Fruit fly (Drosophila melanogaster) whole organism, embryonic: ENCODE data around the gene sle.

Source experiments
- Ada2b ChIP-seq: fragments of 200-800 bp; sonication (Bioruptor generic); IDR thresholded peaks from 2 replicates; pipeline ENCODE4 v1.3.6; 2022; ENCODE audit warnings: missing biosample characterization, missing genetic modification characterization
- CG10267 ChIP-seq: fragments of 200-800 bp; sonication (Bioruptor generic); optimal IDR thresholded peaks from 2 replicates; lab custom pipeline; 2018; ENCODE audit warnings: missing biosample characterization, mild to moderate bottlenecking, missing genetic modification characterization, moderate library complexity
- CG10959 ChIP-seq: fragments of 200-800 bp; sonication (Bioruptor generic); IDR thresholded peaks from 2 replicates; pipeline ENCODE4 v1.3.6; 2022; ENCODE audit warnings: missing biosample characterization, missing genetic modification characterization
- CG11093 ChIP-seq: fragments of 200-800 bp; sonication (Bioruptor generic); IDR thresholded peaks from 3 replicates; pipeline ENCODE4 v1.3.6; 2022; ENCODE audit warnings: missing biosample characterization, missing genetic modification characterization
- CG11695 ChIP-seq: fragments of 200-800 bp; sonication (Bioruptor generic); IDR thresholded peaks from 3 replicates; pipeline ENCODE4 v1.3.6; 2022; ENCODE audit warnings: missing biosample characterization, missing genetic modification characterization
- CG11696 ChIP-seq: fragments of 200-800 bp; sonication (Bioruptor generic); IDR thresholded peaks from 2 replicates; pipeline ENCODE4 v1.3.6; 2022; ENCODE audit warnings: missing biosample characterization, missing genetic modification characterization
- CG12236 ChIP-seq: fragments of 200-800 bp; sonication (Bioruptor generic); optimal IDR thresholded peaks from 2 replicates; lab custom pipeline; 2016; ENCODE audit warnings: missing biosample characterization, missing genetic modification characterization
- CG14710 ChIP-seq: fragments of 200-800 bp; sonication (Bioruptor generic); optimal IDR thresholded peaks from 3 replicates; lab custom pipeline; 2019; ENCODE audit warnings: missing biosample characterization, mild to moderate bottlenecking, missing genetic modification characterization, moderate library complexity
- CG14860 ChIP-seq: fragments of 200-800 bp; sonication (Bioruptor generic); IDR thresholded peaks from 3 replicates; pipeline ENCODE4 v1.3.6; 2022; ENCODE audit warnings: missing biosample characterization, missing genetic modification characterization; ENCODE audit not compliant: partially characterized antibody
- CG1602 ChIP-seq: fragments of 200-800 bp; sonication (Bioruptor generic); optimal IDR thresholded peaks from 3 replicates; lab custom pipeline; 2016; ENCODE audit warnings: missing biosample characterization, missing genetic modification characterization
- CG1603 ChIP-seq: fragments of 200-800 bp; sonication (Bioruptor generic); optimal IDR thresholded peaks from 2 replicates; lab custom pipeline; 2019; ENCODE audit warnings: missing biosample characterization, mild to moderate bottlenecking, missing genetic modification characterization, moderate library complexity
- CG16813 ChIP-seq: fragments of 200-800 bp; sonication (Bioruptor generic); IDR thresholded peaks from 3 replicates; pipeline ENCODE4 v1.3.6; 2022; ENCODE audit warnings: missing biosample characterization, missing genetic modification characterization; ENCODE audit not compliant: partially characterized antibody
- CG17328 ChIP-seq: fragments of 200-800 bp; sonication (Bioruptor generic); IDR thresholded peaks from 2 replicates; pipeline ENCODE4 v1.3.6; 2022; ENCODE audit warnings: missing biosample characterization, missing genetic modification characterization
- CG2678 ChIP-seq: fragments of 200-800 bp; sonication (Bioruptor generic); optimal IDR thresholded peaks from 3 replicates; lab custom pipeline; 2019; ENCODE audit warnings: missing biosample characterization, mild to moderate bottlenecking, missing genetic modification characterization, moderate library complexity
- CG3065 ChIP-seq: fragments of 200-800 bp; sonication (Bioruptor generic); optimal IDR thresholded peaks from 2 replicates; lab custom pipeline; 2016; ENCODE audit warnings: missing biosample characterization, missing genetic modification characterization
- CG5180 ChIP-seq: fragments of 200-800 bp; sonication (Bioruptor generic); optimal IDR thresholded peaks from 3 replicates; lab custom pipeline; 2017; ENCODE audit warnings: missing biosample characterization, missing genetic modification characterization, mild to moderate bottlenecking, moderate library complexity, missing genetic modification reagents
- CG7745 ChIP-seq: fragments of 200-800 bp; sonication (Bioruptor generic); optimal IDR thresholded peaks from 2 replicates; lab custom pipeline; 2018; ENCODE audit warnings: missing biosample characterization, mild to moderate bottlenecking, missing genetic modification characterization, moderate library complexity
- CG7839 ChIP-seq: fragments of 200-800 bp; sonication (Bioruptor generic); optimal IDR thresholded peaks from 3 replicates; lab custom pipeline; 2018; ENCODE audit warnings: missing biosample characterization, mild to moderate bottlenecking, missing genetic modification characterization, moderate library complexity
- CG7928 ChIP-seq: fragments of 200-800 bp; sonication (Bioruptor generic); optimal IDR thresholded peaks from 2 replicates; lab custom pipeline; 2017; ENCODE audit warnings: missing biosample characterization, mild to moderate bottlenecking, missing genetic modification characterization
- CHES-1-like ChIP-seq: fragments of 200-800 bp; sonication (Bioruptor generic); optimal IDR thresholded peaks from 2 replicates; lab custom pipeline; 2016; ENCODE audit warnings: missing biosample characterization, missing genetic modification characterization
- CoRest ChIP-seq: fragments of 200-800 bp; sonication (Bioruptor generic); optimal IDR thresholded peaks from 3 replicates; lab custom pipeline; 2018; ENCODE audit warnings: missing biosample characterization, mild to moderate bottlenecking, missing genetic modification characterization, moderate library complexity
- Dip2 ChIP-seq: fragments of 200-800 bp; sonication (Bioruptor generic); IDR thresholded peaks from 2 replicates; pipeline ENCODE4 v1.3.6; 2022; ENCODE audit warnings: missing biosample characterization, missing genetic modification characterization
- HHEX ChIP-seq: fragments of 200-800 bp; sonication (Bioruptor generic); optimal IDR thresholded peaks from 3 replicates; lab custom pipeline; 2017; ENCODE audit warnings: missing biosample characterization, mild to moderate bottlenecking, missing genetic modification characterization, missing genetic modification reagents
- HLH54F ChIP-seq: fragments of 200-800 bp; sonication (Bioruptor generic); optimal IDR thresholded peaks from 3 replicates; lab custom pipeline; 2016; ENCODE audit warnings: missing biosample characterization, missing genetic modification characterization
- Max ChIP-seq: fragments of 200-800 bp; sonication (Bioruptor generic); optimal IDR thresholded peaks from 2 replicates; lab custom pipeline; 2016; ENCODE audit warnings: missing biosample characterization, mild to moderate bottlenecking, missing genetic modification characterization
- NC2β ChIP-seq: fragments of 200-800 bp; sonication (Bioruptor generic); optimal IDR thresholded peaks from 2 replicates; lab custom pipeline; 2016; ENCODE audit warnings: missing biosample characterization, missing genetic modification characterization
- Oaz ChIP-seq: fragments of 200-800 bp; sonication (Bioruptor generic); IDR thresholded peaks from 2 replicates; pipeline ENCODE4 v1.3.6; 2022; ENCODE audit warnings: missing biosample characterization, missing genetic modification characterization
- Rx ChIP-seq: fragments of 200-800 bp; sonication (Bioruptor generic); IDR thresholded peaks from 2 replicates; pipeline ENCODE4 v1.3.6; 2022; ENCODE audit warnings: missing biosample characterization, missing genetic modification characterization
- Sox102F ChIP-seq: fragments of 200-800 bp; sonication (Bioruptor generic); optimal IDR thresholded peaks from 2 replicates; lab custom pipeline; 2018; ENCODE audit warnings: missing biosample characterization, mild to moderate bottlenecking, missing genetic modification characterization, moderate library complexity
- ac ChIP-seq: fragments of 200-800 bp; sonication (Bioruptor generic); optimal IDR thresholded peaks from 3 replicates; lab custom pipeline; 2017; ENCODE audit warnings: missing biosample characterization, mild to moderate bottlenecking, missing genetic modification characterization
- cato ChIP-seq: fragments of 200-800 bp; sonication (Bioruptor generic); optimal IDR thresholded peaks from 2 replicates; lab custom pipeline; 2016; ENCODE audit warnings: missing biosample characterization, missing genetic modification characterization, borderline replicate concordance
- cwo ChIP-seq: fragments of 200-800 bp; sonication (Bioruptor generic); optimal IDR thresholded peaks from 3 replicates; lab custom pipeline; 2017; ENCODE audit warnings: missing biosample characterization, missing genetic modification characterization, mild to moderate bottlenecking, moderate library complexity, missing genetic modification reagents
- fd64A ChIP-seq: fragments of 200-800 bp; sonication (Bioruptor generic); optimal IDR thresholded peaks from 3 replicates; lab custom pipeline; 2018; ENCODE audit warnings: missing biosample characterization, mild to moderate bottlenecking, missing genetic modification characterization
- fru ChIP-seq: fragments of >200 bp; optimal IDR thresholded peaks from 2 replicates; lab custom pipeline; 2017
- gce ChIP-seq: fragments of 200-800 bp; sonication (Bioruptor generic); IDR thresholded peaks from 3 replicates; pipeline ENCODE4 v1.3.6; 2022; ENCODE audit warnings: missing biosample characterization, missing genetic modification characterization
- gcm ChIP-seq: fragments of 200-800 bp; sonication (Bioruptor generic); optimal IDR thresholded peaks from 2 replicates; lab custom pipeline; 2019; ENCODE audit warnings: missing biosample characterization, mild to moderate bottlenecking, missing genetic modification characterization, moderate library complexity
- gt ChIP-seq: fragments of 200-800 bp; sonication (Bioruptor generic); IDR thresholded peaks from 2 replicates; pipeline ENCODE4 v1.3.6; 2022; ENCODE audit warnings: missing biosample characterization, missing genetic modification characterization
- hkb ChIP-seq, 2 experiments: fragments of 200-800 bp in 1 of 2; fragments of >200 bp in 1 of 2; sonication (Bioruptor generic) in 1 of 2; IDR thresholded peaks in 1 of 2; optimal IDR thresholded peaks in 1 of 2; 2 replicates each; pipeline versions ENCODE4 v1.3.6 to Lab custom; 2017 to 2022; ENCODE audit warnings: missing biosample characterization in 1 of 2, missing genetic modification characterization in 1 of 2
- knrl ChIP-seq: fragments of 200-800 bp; sonication (Bioruptor generic); IDR thresholded peaks from 3 replicates; pipeline ENCODE4 v1.3.6; 2022; ENCODE audit warnings: missing biosample characterization, missing genetic modification characterization; ENCODE audit not compliant: partially characterized antibody
- lilli ChIP-seq: fragments of 200-800 bp; sonication (Bioruptor generic); optimal IDR thresholded peaks from 3 replicates; lab custom pipeline; 2016; ENCODE audit warnings: missing biosample characterization, missing genetic modification characterization
- mld ChIP-seq: fragments of 200-800 bp; sonication (Bioruptor generic); IDR thresholded peaks from 3 replicates; pipeline ENCODE4 v1.3.6; 2022; ENCODE audit warnings: missing biosample characterization, missing genetic modification characterization; ENCODE audit not compliant: partially characterized antibody
- nau ChIP-seq: fragments of 200-800 bp; sonication (Bioruptor generic); optimal IDR thresholded peaks from 3 replicates; lab custom pipeline; 2017; ENCODE audit warnings: missing biosample characterization, mild to moderate bottlenecking, missing genetic modification characterization, missing genetic modification reagents
- pb ChIP-seq: fragments of 200-800 bp; sonication (Bioruptor generic); optimal IDR thresholded peaks from 3 replicates; lab custom pipeline; 2016; ENCODE audit warnings: missing biosample characterization, missing genetic modification characterization
- row ChIP-seq: fragments of 200-800 bp; sonication (Bioruptor generic); IDR thresholded peaks from 3 replicates; pipeline ENCODE4 v1.3.6; 2022; ENCODE audit warnings: missing biosample characterization, missing genetic modification characterization
- shn ChIP-seq: fragments of 200-800 bp; sonication (Bioruptor generic); optimal IDR thresholded peaks from 3 replicates; lab custom pipeline; 2016; ENCODE audit warnings: missing biosample characterization, missing genetic modification characterization
- sr ChIP-seq: fragments of 200-800 bp; sonication (Bioruptor generic); IDR thresholded peaks from 3 replicates; pipeline ENCODE4 v1.3.6; 2022; ENCODE audit warnings: missing biosample characterization, missing genetic modification characterization
- tio ChIP-seq: fragments of 200-800 bp; sonication (Bioruptor generic); optimal IDR thresholded peaks from 2 replicates; lab custom pipeline; 2017; ENCODE audit warnings: missing biosample characterization, missing genetic modification characterization, inconsistent platforms
- tup ChIP-seq: fragments of 200-800 bp; sonication (Bioruptor generic); optimal IDR thresholded peaks from 2 replicates; lab custom pipeline; 2016; ENCODE audit warnings: missing biosample characterization, mild to moderate bottlenecking, missing genetic modification characterization, moderate library complexity
- zfh2 ChIP-seq: fragments of 200-800 bp; sonication (Bioruptor generic); optimal IDR thresholded peaks from 2 replicates; lab custom pipeline; 2016; ENCODE audit warnings: missing biosample characterization, missing genetic modification characterization

sle gene

dm6 chr3R:10353932-10354703 is 21.2 kb downstream of the sle start (continued):
- TF ChIP-seq CG14860 (GFP tag; lab: Robert Waterston, UW) (no peak), CG12236 (no peak), ac (GFP tag; lab: Kevin White, UChicago) (peak; percentile 85), zfh2 (no peak), Dip2 (GFP tag; lab: Robert Waterston, UW) (no peak), CG11093 (GFP tag; lab: Robert Waterston, UW) (no peak), CG7928 (GFP tag; lab: Kevin White, UChicago) (no peak), CHES-1-like (GFP tag; lab: Kevin White, UChicago) (no peak), Oaz (no peak), row (GFP tag; lab: Robert Waterston, UW) (no peak), CG11695 (GFP tag; lab: Robert Waterston, UW) (no peak), CG11696 (GFP tag; lab: Robert Waterston, UW) (no peak), gce (GFP tag; lab: Robert Waterston, UW) (no peak), CG16813 (no peak), Rx (no peak), HLH54F (no peak), mld (GFP tag; lab: Robert Waterston, UW) (no peak), CG7745 (tag; lab: Kevin White, UChicago) (no peak), CG17328 (no peak), nau (GFP tag; lab: Kevin White, UChicago) (peak; percentile 5), pb (GFP tag; lab: Kevin White, UChicago) (no peak), gt (GFP tag; lab: Robert Waterston, UW) (no peak), fru (lab: Kevin White, UChicago) (no peak), CG7839 (tag; lab: Kevin White, UChicago) (peak; percentile 41), CG10959 (GFP tag; lab: Robert Waterston, UW) (no peak), NC2β (GFP tag; lab: Kevin White, UChicago) (no peak), sr (GFP tag; lab: Robert Waterston, UW) (no peak), Max (GFP tag; lab: Kevin White, UChicago) (peak; percentile 4), CG10267 (peak; percentile 46), gcm (GFP tag; lab: Kevin White, UChicago) (peak; percentile 59), Sox102F (GFP tag; lab: Kevin White, UChicago) (peak; percentile 12), shn (GFP tag; lab: Kevin White, UChicago) (no peak), cato (GFP tag; lab: Kevin White, UChicago) (no peak), tup (GFP tag; lab: Kevin White, UChicago) (no peak), CG2678 (tag; lab: Kevin White, UChicago) (peak; percentile 52), Ada2b (GFP tag; lab: Robert Waterston, UW) (no peak), hkb (optimal IDR thresholded peaks at IDR 0.05; lab: Kevin White, UChicago) (peak; percentile 98), hkb (GFP tag; IDR thresholded peaks at IDR 0.05; lab: Robert Waterston, UW) (no peak), tio (GFP tag; lab: Kevin White, UChicago) (no peak), CG1602 (GFP tag; lab: Kevin White, UChicago) (peak; percentile 35), lilli (GFP tag; lab: Kevin White, UChicago) (peak; percentile 3), cwo (GFP tag; lab: Kevin White, UChicago) (no peak), CG1603 (no peak), CG3065 (GFP tag; lab: Kevin White, UChicago) (no peak), fd64A (GFP tag; lab: Kevin White, UChicago) (no peak), knrl (GFP tag; lab: Robert Waterston, UW) (no peak), CG5180 (GFP tag; lab: Kevin White, UChicago) (no peak), HHEX (GFP tag; lab: Kevin White, UChicago) (no peak), CoRest (peak; percentile 57), CG14710 (tag; lab: Kevin White, UChicago) (peak; percentile 63)
